Worm (Caenorhabditis elegans) whole organism, young adult: ENCODE results near the gene F09A5.2.

Source experiments
- F57A8.1 ChIP-seq: fragments of 200-800 bp; sonication (Bioruptor generic); optimal IDR thresholded peaks from 2 replicates; lab custom pipeline; 2018; ENCODE audit warnings: mild to moderate bottlenecking, missing genetic modification characterization, moderate library complexity, missing compliant biosample characterization
- ets-4 ChIP-seq: fragments of 200-800 bp; sonication (Bioruptor generic); optimal IDR thresholded peaks from 2 replicates; lab custom pipeline; 2018; ENCODE audit warnings: mild to moderate bottlenecking, missing genetic modification characterization, missing compliant biosample characterization
- lin-40 ChIP-seq: sonication (generic microtip); optimal IDR thresholded peaks from 2 replicates; lab custom pipeline; 2016; ENCODE audit warnings: missing genetic modification characterization, mild to moderate bottlenecking, missing compliant biosample characterization, missing genotype, missing genetic modification reagents

DNA sequence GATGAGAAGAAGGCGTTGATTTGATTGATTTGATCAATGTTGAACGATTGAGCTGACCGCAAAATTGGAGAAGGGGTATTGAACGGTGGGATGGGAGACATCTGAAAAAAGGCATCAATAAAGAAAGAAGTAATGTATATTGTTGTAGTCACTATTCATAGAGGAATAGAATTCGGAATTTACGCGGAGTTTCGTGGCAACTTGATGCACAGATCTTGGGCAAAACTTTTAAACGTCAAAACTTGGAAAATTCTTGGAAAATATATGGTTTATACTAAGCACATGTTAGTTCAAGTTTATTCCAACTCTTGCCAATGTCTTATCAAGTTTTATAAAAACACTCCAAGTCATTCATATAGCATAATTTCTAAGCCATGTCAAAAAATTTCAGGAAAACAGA lies 8.5 kb upstream of the F09A5.2 start, which contains the start of gene F17H10.4:
- no peak for TF ChIP-seq lin-40 (tag; lab: Kevin White, UChicago)
- TF ChIP-seq ets-4 (GFP tag; lab: Kevin White, UChicago): no peak
- no peak for TF ChIP-seq F57A8.1
